Worm (Caenorhabditis elegans): Measurements from ENCODE around the gene pot-2.

Gene pot-2

DNA sequence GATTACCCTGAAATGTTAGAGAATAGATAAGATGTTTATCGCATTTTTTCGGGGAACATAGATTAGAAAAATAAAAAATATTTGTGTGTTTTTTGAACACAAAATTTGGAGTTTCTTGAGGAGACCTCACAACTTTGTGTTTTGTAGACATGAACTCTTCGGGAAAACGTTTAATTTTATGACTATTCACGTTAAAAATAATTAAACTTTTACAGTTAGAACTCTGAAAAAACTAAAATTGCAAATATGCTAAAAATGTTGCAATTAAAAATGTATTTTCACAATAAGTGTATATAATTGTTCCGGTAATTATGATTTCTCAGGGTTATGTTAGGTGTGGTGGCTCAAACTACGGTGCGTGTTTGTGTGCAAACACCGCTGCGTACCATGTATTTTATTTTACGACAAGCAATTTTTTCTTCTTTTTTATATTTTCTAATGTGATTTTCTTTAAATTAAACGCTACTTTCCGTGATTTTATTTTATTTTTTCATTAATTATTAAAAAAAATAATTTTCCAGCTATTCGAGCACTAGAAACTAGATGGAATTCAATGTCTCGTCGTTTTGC is 4.3 kb downstream of the pot-2 start, which contains the start of the genes F57C2.5 and spat-1:
F57C2.5 (minus strand) TSS at position 7 of the 570 bp plus-strand sequence.
spat-1 (plus strand) TSS at position 520 of the 570 bp plus-strand sequence.
- no peak for TF ChIP-seq duxl-1 (tag; optimal IDR thresholded peaks at IDR 0.05; ENCODE audit: poor library complexity)
- TF ChIP-seq Y75B8A.6 (GFP tag; IDR thresholded peaks at IDR 0.05): no peak
- no peak for TF ChIP-seq cey-2 (tag; optimal IDR thresholded peaks at IDR 0.05; ENCODE audit: borderline replicate concordance, insufficient read depth)
- peak; percentile 29 for TF ChIP-seq ztf-7 (tag; optimal IDR thresholded peaks at IDR 0.05)
- peak; percentile 61 for TF ChIP-seq dpl-1 (GFP tag; optimal IDR thresholded peaks at IDR 0.05)
- TF ChIP-seq Y5F2A.4 (GFP tag; optimal IDR thresholded peaks at IDR 0.05): no peak
- no peak for TF ChIP-seq skn-1 (tag; optimal IDR thresholded peaks at IDR 0.05)
- TF ChIP-seq fkh-10 (GFP tag; optimal IDR thresholded peaks at IDR 0.05): no peak
- peak; percentile 36 for TF ChIP-seq spr-1 (tag; optimal IDR thresholded peaks at IDR 0.05)
- no peak for TF ChIP-seq ama-1 (optimal IDR thresholded peaks at IDR 0.05)
- no peak; the same call in 1 of the 2 replicates for TF ChIP-seq dmd-6 (GFP tag; IDR thresholded peaks at IDR 0.05)
- TF ChIP-seq mep-1 (tag; optimal IDR thresholded peaks at IDR 0.05): peak; percentile 75
- TF ChIP-seq F10B5.3 (tag; optimal IDR thresholded peaks at IDR 0.05): no peak
- peak; percentile 59; the same call in 1 of the 2 replicates for TF ChIP-seq ceh-44 (GFP tag; IDR thresholded peaks at IDR 0.05)
- TF ChIP-seq F37D6.2 (tag; optimal IDR thresholded peaks at IDR 0.05): peak; percentile 22
- no peak for TF ChIP-seq php-3 (GFP tag; IDR thresholded peaks at IDR 0.05)
- no peak for TF ChIP-seq Y48G9A.11 (GFP tag; IDR thresholded peaks at IDR 0.05)
- TF ChIP-seq nhr-41 (GFP tag; IDR thresholded peaks at IDR 0.05): no peak
- no peak for TF ChIP-seq T20F7.1 (GFP tag; optimal IDR thresholded peaks at IDR 0.05)
- peak; percentile 88 for TF ChIP-seq unc-130 (GFP tag; optimal IDR thresholded peaks at IDR 0.05)
- TF ChIP-seq daf-16 (GFP tag; optimal IDR thresholded peaks at IDR 0.05): no peak
- peak; percentile 90 for TF ChIP-seq daf-16 (tag; optimal IDR thresholded peaks at IDR 0.05)
- TF ChIP-seq ceh-28 (tag; optimal IDR thresholded peaks at IDR 0.05): no peak
- peak; percentile 53; the same call in 1 of the 2 replicates for TF ChIP-seq hmg-1.1 (GFP tag; IDR thresholded peaks at IDR 0.05)
- TF ChIP-seq nhr-48 (tag; optimal IDR thresholded peaks at IDR 0.05): no peak
- peak; percentile 87 for TF ChIP-seq mes-2 (tag; optimal IDR thresholded peaks at IDR 0.05; ENCODE audit: poor library complexity, severe bottlenecking)
- TF ChIP-seq nhr-42 (GFP tag; IDR thresholded peaks at IDR 0.05): no peak
- no peak for TF ChIP-seq F44E2.7 (GFP tag; IDR thresholded peaks at IDR 0.05)
- TF ChIP-seq hif-1 (tag; optimal IDR thresholded peaks at IDR 0.05): peak in 1 of 2 experiments; percentile 86
- TF ChIP-seq nhr-77 (tag; optimal IDR thresholded peaks at IDR 0.05): peak; percentile 94
- no peak for TF ChIP-seq zfp-3 (GFP tag; conservative IDR thresholded peaks at IDR 0.05)
- TF ChIP-seq aly-2 (tag; optimal IDR thresholded peaks at IDR 0.05): no peak
- no peak for TF ChIP-seq madf-9 (GFP tag; conservative IDR thresholded peaks at IDR 0.05)
- no peak for TF ChIP-seq F26F4.8 (GFP tag; conservative IDR thresholded peaks at IDR 0.05)
- no peak for TF ChIP-seq nhr-76 (tag; optimal IDR thresholded peaks at IDR 0.05)
- no peak for TF ChIP-seq F49E8.2 (tag; optimal IDR thresholded peaks at IDR 0.05; ENCODE audit: borderline replicate concordance)
- no peak for TF ChIP-seq saeg-2 (GFP tag; IDR thresholded peaks at IDR 0.05)
- TF ChIP-seq daf-12 (tag; optimal IDR thresholded peaks at IDR 0.05): no peak
- TF ChIP-seq egl-27 (tag; optimal IDR thresholded peaks at IDR 0.05): no peak
- TF ChIP-seq Y105C5A.15 (GFP tag; IDR thresholded peaks at IDR 0.05): no peak
- no peak for TF ChIP-seq ceh-32 (tag; optimal IDR thresholded peaks at IDR 0.05; ENCODE audit: poor library complexity)
- no peak for TF ChIP-seq arid-1 (GFP tag; conservative IDR thresholded peaks at IDR 0.05)
- TF ChIP-seq dmd-9 (GFP tag; IDR thresholded peaks at IDR 0.05): no peak
- 0 out of 2 replicates have a peak, but pooled peaks have one; percentile 16 for TF ChIP-seq ceh-20 (GFP tag; IDR thresholded peaks at IDR 0.05)
- no peak for TF ChIP-seq madf-5 (GFP tag; IDR thresholded peaks at IDR 0.05)
- peak; percentile 28 for TF ChIP-seq hlh-11 (tag; optimal IDR thresholded peaks at IDR 0.05)
- no peak for TF ChIP-seq ztf-11 (tag; optimal IDR thresholded peaks at IDR 0.05)
- TF ChIP-seq mxl-2 (GFP tag; conservative IDR thresholded peaks at IDR 0.05): no peak
- no peak for TF ChIP-seq nhr-10 (tag; optimal IDR thresholded peaks at IDR 0.05)
- no peak for TF ChIP-seq fos-1 (tag; optimal IDR thresholded peaks at IDR 0.05)
- no peak for TF ChIP-seq aha-1 (tag)
